Worm (Caenorhabditis elegans): ENCODE measurements around the gene sup-1.

ce11 chrIII:11731491-11731890, 5.9 kb downstream of the sup-1 start:
- no peak for TF ChIP-seq unc-62 (GFP tag; optimal IDR thresholded peaks at IDR 0.05)
- no peak for TF ChIP-seq mdl-1 (tag; optimal IDR thresholded peaks at IDR 0.05)
- TF ChIP-seq skn-1 (tag; optimal IDR thresholded peaks at IDR 0.05) = no peak
- TF ChIP-seq ceh-82 (tag; optimal IDR thresholded peaks at IDR 0.05) = no peak
- TF ChIP-seq lsy-12 (tag; optimal IDR thresholded peaks at IDR 0.05) = no peak
- TF ChIP-seq ztf-11 (tag; optimal IDR thresholded peaks at IDR 0.05) = no peak
- TF ChIP-seq nhr-28 (tag; optimal IDR thresholded peaks at IDR 0.05) = no peak
- no peak for TF ChIP-seq ama-1 (optimal IDR thresholded peaks at IDR 0.05)
- no peak for TF ChIP-seq nhr-76 (tag; optimal IDR thresholded peaks at IDR 0.05)
- TF ChIP-seq elt-2 (tag; optimal IDR thresholded peaks at IDR 0.05) = no peak
- TF ChIP-seq elt-1 (tag; optimal IDR thresholded peaks at IDR 0.05) = no peak
- no peak for TF ChIP-seq egl-5 (tag; optimal IDR thresholded peaks at IDR 0.05)

Data from whole organism, L3 larva.